Worm (Caenorhabditis elegans) whole organism, L2 larva: Measurements from ENCODE around the gene nhx-1.

Source experiments
- Y55F3AM.14 ChIP-seq: fragments of 200-800 bp; sonication (Bioruptor generic); optimal IDR thresholded peaks from 2 replicates; lab custom pipeline; 2018; ENCODE audit warnings: mild to moderate bottlenecking, missing genetic modification characterization, missing compliant biosample characterization
- ZK546.5 ChIP-seq: sonication (generic microtip); optimal IDR thresholded peaks from 2 replicates; lab custom pipeline; 2017; ENCODE audit warnings: missing biosample characterization, missing genetic modification characterization
- alr-1 ChIP-seq: fragments of 150-350 bp; optimal IDR thresholded peaks from 2 replicates; lab custom pipeline; 2014; ENCODE audit warnings: missing biosample characterization, missing genetic modification characterization
- aly-2 ChIP-seq: fragments of 150-350 bp; optimal IDR thresholded peaks from 2 replicates; lab custom pipeline; 2014; ENCODE audit warnings: missing biosample characterization, missing genetic modification characterization
- ama-1 ChIP-seq: fragments of 150-350 bp; optimal IDR thresholded peaks from 2 replicates; lab custom pipeline; 2018; ENCODE audit warnings: inconsistent platforms
- blmp-1 ChIP-seq: sonication (generic microtip); optimal IDR thresholded peaks from 2 replicates; lab custom pipeline; 2017; ENCODE audit warnings: missing genetic modification characterization, mild to moderate bottlenecking, missing compliant biosample characterization, antibody characterized with exemption, moderate library complexity; ENCODE audit not compliant: insufficient read depth
- ceh-16 ChIP-seq: fragments of 150-350 bp; optimal IDR thresholded peaks from 2 replicates; lab custom pipeline; 2014; ENCODE audit warnings: missing biosample characterization, missing genetic modification characterization
- crh-2 ChIP-seq: sonication (generic microtip); optimal IDR thresholded peaks from 2 replicates; lab custom pipeline; 2017; ENCODE audit warnings: missing biosample characterization, missing genetic modification characterization
- dmd-4 ChIP-seq: sonication (generic microtip); optimal IDR thresholded peaks from 2 replicates; lab custom pipeline; 2017; ENCODE audit warnings: missing biosample characterization, missing genetic modification characterization
- elt-1 ChIP-seq: fragments of 150-350 bp; optimal IDR thresholded peaks from 2 replicates; lab custom pipeline; 2014; ENCODE audit warnings: missing biosample characterization, missing genetic modification characterization
- elt-3 ChIP-seq: sonication (generic microtip); optimal IDR thresholded peaks from 2 replicates; lab custom pipeline; 2017; ENCODE audit warnings: missing biosample characterization, missing genetic modification characterization
- fos-1 ChIP-seq: fragments of 150-350 bp; optimal IDR thresholded peaks from 2 replicates; lab custom pipeline; 2014; ENCODE audit warnings: missing biosample characterization, missing genetic modification characterization
- gmeb-1 ChIP-seq: fragments of 150-350 bp; optimal IDR thresholded peaks from 2 replicates; lab custom pipeline; 2014; ENCODE audit warnings: missing biosample characterization, missing genetic modification characterization
- lin-11 ChIP-seq: fragments of 150-350 bp; sonication (generic microtip); optimal IDR thresholded peaks from 2 replicates; lab custom pipeline; 2014; ENCODE audit warnings: missing biosample characterization, missing genetic modification characterization, inconsistent platforms, mixed read lengths
- lin-39 ChIP-seq: fragments of 150-350 bp; optimal IDR thresholded peaks from 2 replicates; lab custom pipeline; 2014; ENCODE audit warnings: missing biosample characterization, missing genetic modification reagents, missing genetic modification characterization
- lsy-2 ChIP-seq, 2 experiments: fragments of 150-350 bp in 1 of 2; sonication (generic microtip) in 1 of 2; optimal IDR thresholded peaks; 2 replicates each; lab custom pipeline; 2014 to 2017; ENCODE audit warnings: missing biosample characterization in 2 of 2, missing genetic modification characterization in 2 of 2
- mab-5 ChIP-seq: fragments of 150-350 bp; optimal IDR thresholded peaks from 2 replicates; lab custom pipeline; 2014; ENCODE audit warnings: missing biosample characterization, missing genetic modification characterization
- mbf-1 ChIP-seq: sonication (generic microtip); optimal IDR thresholded peaks from 2 replicates; lab custom pipeline; 2017; ENCODE audit warnings: missing biosample characterization, missing genetic modification characterization
- mdl-1 ChIP-seq, 2 experiments: fragments of 150-350 bp in 1 of 2; sonication (generic microtip) in 1 of 2; optimal IDR thresholded peaks; 2 replicates each; lab custom pipeline; 2017; ENCODE audit warnings: missing biosample characterization in 2 of 2, missing genetic modification characterization in 2 of 2
- nhr-10 ChIP-seq: sonication (generic microtip); optimal IDR thresholded peaks from 2 replicates; lab custom pipeline; 2017; ENCODE audit warnings: missing biosample characterization, missing genetic modification characterization
- nhr-11 ChIP-seq: fragments of 150-350 bp; optimal IDR thresholded peaks from 2 replicates; lab custom pipeline; 2014; ENCODE audit warnings: missing biosample characterization, missing genetic modification characterization
- nhr-12 ChIP-seq: fragments of 150-350 bp; optimal IDR thresholded peaks from 2 replicates; lab custom pipeline; 2014; ENCODE audit warnings: missing biosample characterization, missing genetic modification characterization
- nhr-129 ChIP-seq: fragments of 150-350 bp; optimal IDR thresholded peaks from 2 replicates; lab custom pipeline; 2014; ENCODE audit warnings: missing biosample characterization, missing genetic modification characterization
- nhr-21 ChIP-seq: fragments of 150-350 bp; optimal IDR thresholded peaks from 2 replicates; lab custom pipeline; 2014; ENCODE audit warnings: missing biosample characterization, missing genetic modification characterization
- nhr-23 ChIP-seq: fragments of 150-350 bp; optimal IDR thresholded peaks from 2 replicates; lab custom pipeline; 2014; ENCODE audit warnings: missing biosample characterization, missing genetic modification reagents, missing genetic modification characterization
- nhr-237 ChIP-seq: fragments of 150-350 bp; optimal IDR thresholded peaks from 2 replicates; lab custom pipeline; 2014; ENCODE audit warnings: missing biosample characterization, missing genetic modification characterization
- nhr-25 ChIP-seq: fragments of 150-350 bp; sonication (generic microtip); optimal IDR thresholded peaks from 3 replicates; lab custom pipeline; 2014; ENCODE audit warnings: missing biosample characterization, missing genetic modification characterization
- nhr-6 ChIP-seq: fragments of 150-350 bp; optimal IDR thresholded peaks from 2 replicates; lab custom pipeline; 2014; ENCODE audit warnings: missing biosample characterization, missing genetic modification characterization
- nhr-77 ChIP-seq: fragments of 150-350 bp; optimal IDR thresholded peaks from 2 replicates; lab custom pipeline; 2014; ENCODE audit warnings: missing biosample characterization, missing genetic modification characterization
- peb-1 ChIP-seq: fragments of 150-350 bp; optimal IDR thresholded peaks from 2 replicates; lab custom pipeline; 2014; ENCODE audit warnings: missing biosample characterization, missing genetic modification characterization
- sem-4 ChIP-seq: fragments of 150-350 bp; optimal IDR thresholded peaks from 2 replicates; lab custom pipeline; 2014; ENCODE audit warnings: missing biosample characterization, missing genetic modification reagents, missing genetic modification characterization
- skn-1 ChIP-seq: sonication (generic microtip); optimal IDR thresholded peaks from 2 replicates; lab custom pipeline; 2017; ENCODE audit warnings: missing biosample characterization, missing genetic modification characterization
- sma-3 ChIP-seq: sonication (generic microtip); optimal IDR thresholded peaks from 2 replicates; lab custom pipeline; 2016; ENCODE audit warnings: missing genetic modification reagents, missing genetic modification characterization, missing compliant biosample characterization
- sma-9 ChIP-seq, 2 experiments: fragments of 150-350 bp in 1 of 2; sonication (generic microtip) in 1 of 2; optimal IDR thresholded peaks; 2 replicates each; lab custom pipeline; 2014 to 2016; ENCODE audit warnings: missing genetic modification characterization in 2 of 2, mild to moderate bottlenecking in 1 of 2, missing biosample characterization in 1 of 2, missing compliant biosample characterization in 1 of 2, missing genetic modification reagents in 1 of 2, moderate library complexity in 1 of 2
- snpc-4 ChIP-seq: fragments of 150-350 bp; optimal IDR thresholded peaks from 2 replicates; lab custom pipeline; 2014; ENCODE audit warnings: missing biosample characterization, missing genetic modification characterization
- unc-39 ChIP-seq: fragments of 150-350 bp; optimal IDR thresholded peaks from 2 replicates; lab custom pipeline; 2014; ENCODE audit warnings: missing biosample characterization, missing genetic modification characterization
- unc-55 ChIP-seq: fragments of 150-350 bp; sonication (generic microtip); optimal IDR thresholded peaks from 3 replicates; lab custom pipeline; 2014; ENCODE audit warnings: missing biosample characterization, missing genetic modification reagents, missing genetic modification characterization
- unc-62 ChIP-seq: fragments of 150-350 bp; optimal IDR thresholded peaks from 2 replicates; lab custom pipeline; 2014; ENCODE audit warnings: missing biosample characterization, missing genetic modification reagents, missing genetic modification characterization
- zag-1 ChIP-seq: fragments of 150-350 bp; optimal IDR thresholded peaks from 2 replicates; lab custom pipeline; 2014; ENCODE audit warnings: missing biosample characterization, missing genetic modification characterization
- ztf-1 ChIP-seq: fragments of 200-800 bp; sonication (Bioruptor generic); conservative IDR thresholded peaks from 2 replicates; pipeline ENCODE4 v1.3.6; 2022; ENCODE audit warnings: missing genetic modification characterization, missing compliant biosample characterization
- ztf-11 ChIP-seq: sonication (generic microtip); optimal IDR thresholded peaks from 2 replicates; lab custom pipeline; 2017; ENCODE audit warnings: missing biosample characterization, missing genetic modification characterization
- ztf-4 ChIP-seq: fragments of 150-350 bp; optimal IDR thresholded peaks from 2 replicates; lab custom pipeline; 2014; ENCODE audit warnings: missing biosample characterization, missing genetic modification characterization

The nhx-1 gene

DNA sequence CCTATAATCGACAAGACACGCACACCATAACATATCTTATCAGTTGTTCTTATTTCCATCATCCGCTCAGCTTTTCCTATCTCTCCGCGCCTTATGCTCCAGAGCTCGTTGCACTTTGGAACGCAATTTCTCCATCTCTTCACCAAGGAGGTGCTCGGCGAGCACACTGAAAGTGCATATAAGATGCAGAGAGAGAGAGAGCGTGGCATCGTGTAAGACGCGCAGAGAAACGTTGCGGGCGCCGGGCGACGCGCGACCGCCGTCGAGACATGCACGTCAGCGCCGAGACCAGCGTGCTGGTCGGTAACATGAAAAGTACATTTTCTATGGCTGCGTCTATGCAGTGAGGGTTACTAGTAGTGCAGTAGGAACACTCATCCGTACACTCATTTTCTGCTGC, 7.6 kb downstream of the nhx-1 start (continued):
- TF ChIP-seq ztf-11 (tag; lab: Kevin White, UChicago): no peak
- TF ChIP-seq ztf-4 (tag; lab: Kevin White, UChicago): no peak
- TF ChIP-seq nhr-237: no peak
- TF ChIP-seq nhr-6 (tag; lab: Kevin White, UChicago): peak; percentile 47
- no peak for TF ChIP-seq lin-39
- TF ChIP-seq skn-1 (tag; lab: Kevin White, UChicago): peak; percentile 1
- no peak for TF ChIP-seq unc-62 (GFP tag; lab: Kevin White, UChicago)
- TF ChIP-seq nhr-77: no peak
- no peak for TF ChIP-seq elt-1 (tag; lab: Kevin White, UChicago)

- TF ChIP-seq nhr-12 (tag; lab: Kevin White, UChicago) (no peak), nhr-10 (tag; lab: Kevin White, UChicago) (no peak), ztf-11 (tag; lab: Kevin White, UChicago) (no peak), Y55F3AM.14 (GFP tag; lab: Kevin White, UChicago) (no peak), nhr-129 (no peak), unc-39 (tag; lab: Kevin White, UChicago) (no peak), mdl-1 (tag; optimal IDR thresholded peaks at IDR 0.05; lab: Kevin White, UChicago) (no peak), fos-1 (no peak), nhr-21 (no peak)
Observed at ce11 chrX:16028980-16029379, 12.1 kb downstream of the nhx-1 start.

ce11 chrX:16030506-16030905, 13.6 kb downstream of the nhx-1 start, which contains the start of gene mboa-1:
Gene mboa-1 (plus strand): TSS chrX:16030806.
- no peak for TF ChIP-seq sem-4
- no peak for TF ChIP-seq gmeb-1
- no peak for TF ChIP-seq alr-1 (tag; lab: Kevin White, UChicago)
- TF ChIP-seq ceh-16 (tag; lab: Kevin White, UChicago): no peak
- TF ChIP-seq sma-9 (GFP tag; optimal IDR thresholded peaks at IDR 0.05; lab: Kevin White, UChicago): no peak
- no peak for TF ChIP-seq sma-9 (tag; optimal IDR thresholded peaks at IDR 0.05; lab: Kevin White, UChicago)
- no peak for TF ChIP-seq nhr-25 (tag; lab: Kevin White, UChicago)
- no peak for TF ChIP-seq ama-1 (lab: Kevin White, UChicago)
- no peak for TF ChIP-seq elt-1 (tag; lab: Kevin White, UChicago)
- no peak for TF ChIP-seq nhr-129
- no peak for TF ChIP-seq ztf-11 (tag; lab: Kevin White, UChicago)
- no peak for TF ChIP-seq nhr-21
- no peak for TF ChIP-seq Y55F3AM.14 (GFP tag; lab: Kevin White, UChicago)
- TF ChIP-seq ZK546.5 (tag; lab: Kevin White, UChicago): no peak
- TF ChIP-seq crh-2: no peak
- TF ChIP-seq lsy-2 (tag; optimal IDR thresholded peaks at IDR 0.05; lab: Kevin White, UChicago): no peak
- TF ChIP-seq snpc-4 (tag; lab: Kevin White, UChicago): no peak
- TF ChIP-seq skn-1 (tag; lab: Kevin White, UChicago): no peak
- TF ChIP-seq peb-1 (tag; lab: Kevin White, UChicago): no peak
- TF ChIP-seq nhr-6 (tag; lab: Kevin White, UChicago): no peak
- TF ChIP-seq aly-2: no peak
- TF ChIP-seq, all 48 proteins: peak for 0

ce11 chrX:16039173-16039572, 22.3 kb downstream of the nhx-1 start:
- no peak for TF ChIP-seq lin-11 (tag; lab: Kevin White, UChicago)
- TF ChIP-seq sma-3 (GFP tag; lab: Kevin White, UChicago): no peak
- no peak for TF ChIP-seq sem-4
- peak; percentile 5 for TF ChIP-seq fos-1
- no peak for TF ChIP-seq sma-9 (GFP tag; optimal IDR thresholded peaks at IDR 0.05; lab: Kevin White, UChicago)
- TF ChIP-seq sma-9 (tag; optimal IDR thresholded peaks at IDR 0.05; lab: Kevin White, UChicago): no peak

ce11 chrX:16040207-16040716, 23.3 kb downstream of the nhx-1 start, which contains the start of gene B0395.3:
Gene B0395.3 (minus strand): TSS chrX:16040257.
- TF ChIP-seq unc-55 (GFP tag; lab: Kevin White, UChicago) (no peak), nhr-10 (tag; lab: Kevin White, UChicago) (no peak), dmd-4 (tag; lab: Kevin White, UChicago) (no peak), mab-5 (tag; lab: Kevin White, UChicago) (no peak), snpc-4 (tag; lab: Kevin White, UChicago) (no peak), elt-3 (tag; lab: Kevin White, UChicago) (no peak), nhr-23 (tag; lab: Kevin White, UChicago) (no peak), mbf-1 (tag; lab: Kevin White, UChicago) (no peak), unc-62 (GFP tag; lab: Kevin White, UChicago) (no peak), sma-3 (GFP tag; lab: Kevin White, UChicago) (no peak), nhr-25 (tag; lab: Kevin White, UChicago) (peak; percentile 49), skn-1 (tag; lab: Kevin White, UChicago) (no peak), alr-1 (tag; lab: Kevin White, UChicago) (no peak), Y55F3AM.14 (GFP tag; lab: Kevin White, UChicago) (no peak), ama-1 (lab: Kevin White, UChicago) (no peak), nhr-77 (no peak), ztf-1 (no peak), nhr-6 (tag; lab: Kevin White, UChicago) (no peak), unc-39 (tag; lab: Kevin White, UChicago) (no peak), gmeb-1 (no peak), nhr-11 (tag; lab: Kevin White, UChicago) (no peak), crh-2 (peak; percentile 22), blmp-1 (peak; percentile 61), ztf-4 (tag; lab: Kevin White, UChicago) (no peak), sma-9 (GFP tag; optimal IDR thresholded peaks at IDR 0.05; lab: Kevin White, UChicago) (peak; percentile 54), sma-9 (tag; optimal IDR thresholded peaks at IDR 0.05; lab: Kevin White, UChicago) (no peak), nhr-21 (no peak), fos-1 (peak; percentile 39), zag-1 (tag; lab: Kevin White, UChicago) (no peak)
